Fruit fly (Drosophila melanogaster) whole organism: Measurements from ENCODE around the gene Mnt.

Experiments used
- CG8478 ChIP-seq: fragments of >200 bp; optimal IDR thresholded peaks from 2 replicates; lab custom pipeline; 2018; ENCODE audit warnings: inconsistent platforms
- Dll ChIP-seq: fragments of >200 bp; optimal IDR thresholded peaks from 2 replicates; lab custom pipeline; 2017
- EcR ChIP-seq, 2 experiments: fragments of >200 bp; optimal IDR thresholded peaks; 2 replicates each; lab custom pipeline; 2017; ENCODE audit warnings: missing biosample characterization in 2 of 2, missing genetic modification characterization in 2 of 2, missing genetic modification reagents in 2 of 2
- pan ChIP-seq: fragments of >200 bp; optimal IDR thresholded peaks from 2 replicates; lab custom pipeline; 2017
- psq ChIP-seq: fragments of >200 bp; optimal IDR thresholded peaks from 2 replicates; lab custom pipeline; 2017
- usp ChIP-seq: fragments of >200 bp; optimal IDR thresholded peaks from 2 replicates; lab custom pipeline; 2017; ENCODE audit warnings: missing biosample characterization, missing genetic modification characterization, mixed read lengths

dm6 chrX:3747566-3747965 lies 76.0 kb downstream of the Mnt start:
- no peak for TF ChIP-seq EcR (GFP tag; optimal IDR thresholded peaks at IDR 0.05; lab: Kevin White, UChicago)
- no peak for TF ChIP-seq usp (GFP tag; lab: Kevin White, UChicago)
- TF ChIP-seq CG8478 = no peak
- no peak for TF ChIP-seq pan (lab: Kevin White, UChicago)
- no peak for TF ChIP-seq psq (lab: Kevin White, UChicago)
- no peak for TF ChIP-seq Dll (lab: Kevin White, UChicago)
